Fruit fly (Drosophila melanogaster): ENCODE results near the gene Arf1.

Gene Arf1

dm6 chr3L:22909914-22910541 is 38.0 kb upstream of the Arf1 start, which contains the start of gene CG12768 (continued):
- peak; percentile 51 for TF ChIP-seq CG10209 (GFP tag; optimal IDR thresholded peaks at IDR 0.05)
- peak; percentile 35 for TF ChIP-seq ATbp (GFP tag; optimal IDR thresholded peaks at IDR 0.05)
- no peak for TF ChIP-seq kni (GFP tag; optimal IDR thresholded peaks at IDR 0.05)
- no peak for TF ChIP-seq Hr39 (optimal IDR thresholded peaks at IDR 0.05)
- TF ChIP-seq CG10979 (tag; optimal IDR thresholded peaks at IDR 0.05): peak; percentile 54
- TF ChIP-seq Adf1 (GFP tag; IDR thresholded peaks at IDR 0.05): no peak
- TF ChIP-seq Usf (GFP tag; optimal IDR thresholded peaks at IDR 0.05): peak; percentile 7
- TF ChIP-seq Side (GFP tag; optimal IDR thresholded peaks at IDR 0.05): no peak
- peak; percentile 84 for TF ChIP-seq sr (GFP tag; IDR thresholded peaks at IDR 0.05)
- no peak for TF ChIP-seq CG3995 (GFP tag; optimal IDR thresholded peaks at IDR 0.05)
- peak; percentile 9 for TF ChIP-seq Hr3 (GFP tag; optimal IDR thresholded peaks at IDR 0.05)
- no peak for TF ChIP-seq CG10565 (GFP tag; optimal IDR thresholded peaks at IDR 0.05)
- no peak for TF ChIP-seq CG12744 (GFP tag; optimal IDR thresholded peaks at IDR 0.05)
- no peak for TF ChIP-seq Drgx (GFP tag; IDR thresholded peaks at IDR 0.05)
- TF ChIP-seq CG17359 (tag; optimal IDR thresholded peaks at IDR 0.05): no peak
- TF ChIP-seq exex (tag; optimal IDR thresholded peaks at IDR 0.05): no peak
- TF ChIP-seq CG16863 (GFP tag; optimal IDR thresholded peaks at IDR 0.05): no peak
- TF ChIP-seq ase (GFP tag; IDR thresholded peaks at IDR 0.05): 0 out of 3 replicates have a peak, but pooled peaks have one; percentile 6
- TF ChIP-seq CG13424 (tag; optimal IDR thresholded peaks at IDR 0.05): peak; percentile 23
- TF ChIP-seq B-H2 (GFP tag; optimal IDR thresholded peaks at IDR 0.05): no peak
- peak; percentile 17 for TF ChIP-seq CG18599 (GFP tag; optimal IDR thresholded peaks at IDR 0.05)
- peak; percentile 25 for TF ChIP-seq CG14710 (tag; optimal IDR thresholded peaks at IDR 0.05)
- 0 out of 2 replicates have a peak, but pooled peaks have one; percentile 22 for TF ChIP-seq hbn (GFP tag; IDR thresholded peaks at IDR 0.05; ENCODE audit: partially characterized antibody)
- TF ChIP-seq Chrac-16 (GFP tag; optimal IDR thresholded peaks at IDR 0.05): no peak
- no peak for TF ChIP-seq E2f2 (GFP tag; IDR thresholded peaks at IDR 0.05)
- no peak for TF ChIP-seq ken (GFP tag; IDR thresholded peaks at IDR 0.05)
- TF ChIP-seq onecut (GFP tag; IDR thresholded peaks at IDR 0.05): no peak
- TF ChIP-seq crc (GFP tag; optimal IDR thresholded peaks at IDR 0.05): no peak
- no peak for TF ChIP-seq Ssrp (tag; optimal IDR thresholded peaks at IDR 0.05)
- TF ChIP-seq Hr78 (GFP tag; optimal IDR thresholded peaks at IDR 0.05): no peak

DNA sequence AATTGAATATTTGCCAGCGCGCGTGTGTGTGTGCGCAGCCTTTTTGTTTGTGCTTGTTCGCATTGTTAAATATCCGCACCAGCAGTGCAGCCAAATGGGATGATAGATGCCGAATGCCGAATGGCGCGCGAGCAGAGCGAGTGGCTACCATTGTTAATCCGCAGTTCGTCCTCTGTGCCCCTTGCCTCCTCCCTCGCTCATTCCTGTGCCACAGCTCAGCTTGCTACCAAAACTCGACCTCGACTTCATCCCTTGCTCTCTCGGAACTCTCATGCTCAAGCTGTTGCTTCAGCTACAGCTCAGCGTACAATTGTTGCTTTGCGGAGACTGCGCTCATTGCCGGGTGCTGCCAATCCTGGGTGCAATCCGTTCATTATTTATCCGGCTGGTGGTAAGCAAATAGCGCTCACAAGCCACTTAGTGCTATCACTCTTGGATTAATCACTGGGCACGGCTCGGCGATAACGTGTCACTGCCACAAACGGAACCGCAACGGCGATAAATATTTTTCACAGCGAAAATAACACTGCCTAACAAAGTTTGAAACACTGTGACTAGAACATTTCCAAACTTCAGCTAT is 37.4 kb upstream of the Arf1 start:
- TF ChIP-seq D (optimal IDR thresholded peaks at IDR 0.05) (peak; percentile 43), D (GFP tag; optimal IDR thresholded peaks at IDR 0.05) (no peak), pros (GFP tag; optimal IDR thresholded peaks at IDR 0.05) (peak; percentile 59), HmgZ (tag; optimal IDR thresholded peaks at IDR 0.05) (no peak), scrt (GFP tag; optimal IDR thresholded peaks at IDR 0.05) (peak; percentile 95), nerfin-1 (tag; optimal IDR thresholded peaks at IDR 0.05) (peak; percentile 33), CG7987 (GFP tag; optimal IDR thresholded peaks at IDR 0.05) (no peak), CG2199 (GFP tag; IDR thresholded peaks at IDR 0.05) (peak; percentile 59; the same call in 1 of the 3 replicates), Neu2 (GFP tag; optimal IDR thresholded peaks at IDR 0.05; ENCODE audit: borderline replicate concordance) (peak; percentile 26), crol (GFP tag; IDR thresholded peaks at IDR 0.05) (peak; percentile 74), cg (GFP tag; optimal IDR thresholded peaks at IDR 0.05) (peak; percentile 13), sna (GFP tag; IDR thresholded peaks at IDR 0.05; ENCODE audit: partially characterized antibody) (0 out of 2 replicates have a peak, but pooled peaks have one; percentile 17), sd (tag; optimal IDR thresholded peaks at IDR 0.05) (no peak), CG15479 (GFP tag; optimal IDR thresholded peaks at IDR 0.05) (peak; percentile 46), CG8478 (optimal IDR thresholded peaks at IDR 0.05) (peak; percentile 44), Trl (optimal IDR thresholded peaks at IDR 0.05) (peak; percentile 13 to 41), Trl (GFP tag; optimal IDR thresholded peaks at IDR 0.05) (no peak), ewg (GFP tag; optimal IDR thresholded peaks at IDR 0.05) (peak; percentile 33), chinmo (GFP tag; IDR thresholded peaks at IDR 0.05; ENCODE audit: partially characterized antibody) (0 out of 4 replicates have a peak, but pooled peaks have one; percentile 51), ems (GFP tag; optimal IDR thresholded peaks at IDR 0.05) (no peak)

All from whole organism, embryonic.